In the genomic region with DNA sequence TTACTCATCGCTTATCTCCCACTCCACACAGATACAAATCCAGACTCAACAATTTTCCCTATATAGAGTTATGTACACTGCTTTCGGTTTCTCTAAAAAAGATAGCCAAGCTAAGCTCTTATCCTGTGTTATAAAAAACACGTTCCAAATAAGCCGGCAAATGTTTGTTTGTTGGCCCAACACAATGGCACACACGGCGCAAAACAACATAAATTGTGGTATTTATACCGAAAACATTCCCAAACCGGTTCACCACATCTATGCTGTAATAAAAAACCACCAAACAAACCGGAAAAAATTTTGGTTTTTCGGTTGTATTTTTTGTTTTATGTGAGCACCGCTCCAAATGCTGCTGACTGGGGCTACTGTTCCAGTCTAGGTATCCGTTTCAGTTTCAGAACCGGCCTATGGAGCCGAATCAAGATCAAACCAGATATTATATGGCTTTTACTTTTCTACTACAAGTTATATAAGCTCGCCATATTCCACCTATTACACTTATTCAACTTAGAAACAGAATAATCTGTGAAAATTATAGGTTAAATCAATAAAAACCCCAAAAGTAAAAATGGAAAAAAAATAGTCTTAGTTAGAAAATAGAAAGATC, we compare ENCODE assay signal across 3 fruit fly cellular contexts.
TF ChIP-seq lines count a peak whose summit lies in the region.

No protein-coding gene starts in this region.

- TF ChIP-seq CTCF in whole organism, embryonic (GFP tag; optimal IDR thresholded peaks at IDR 0.05; lab: Kevin White, UChicago) = no peak

TF ChIP-seq in whole organism, embryonic, 481 proteins besides CTCF, POLR2A, EP300 and RAD21 (continues in another document):
- TF ChIP-seq eve (GFP tag; optimal IDR thresholded peaks at IDR 0.05; lab: Kevin White, UChicago) (peak in 1 of 2 experiments; percentile 6), GATAe (GFP tag; conservative IDR thresholded peaks at IDR 0.05; lab: Robert Waterston, UW) (no peak), pfk (GFP tag; optimal IDR thresholded peaks at IDR 0.05; lab: Kevin White, UChicago) (no peak), Chrac-16 (GFP tag; optimal IDR thresholded peaks at IDR 0.05; lab: Kevin White, UChicago) (no peak), Nf-YA (GFP tag; IDR thresholded peaks at IDR 0.05; lab: Robert Waterston, UW) (no peak), kni (GFP tag; optimal IDR thresholded peaks at IDR 0.05; lab: Kevin White, UChicago) (peak; percentile 71), Hsf (GFP tag; optimal IDR thresholded peaks at IDR 0.05; lab: Kevin White, UChicago) (no peak), dmrt99B (tag; optimal IDR thresholded peaks at IDR 0.05; lab: Kevin White, UChicago) (no peak), CG12236 (GFP tag; optimal IDR thresholded peaks at IDR 0.05; lab: Kevin White, UChicago) (no peak), CG32767 (GFP tag; IDR thresholded peaks at IDR 0.05; lab: Robert Waterston, UW) (no peak), CG12659 (GFP tag; optimal IDR thresholded peaks at IDR 0.05; lab: Kevin White, UChicago) (no peak), oc (tag; optimal IDR thresholded peaks at IDR 0.05; lab: Kevin White, UChicago) (peak; percentile 57), Pdp1 (GFP tag; optimal IDR thresholded peaks at IDR 0.05; lab: Kevin White, UChicago) (peak in 1 of 2 experiments; percentile 77), CG15073 (GFP tag; optimal IDR thresholded peaks at IDR 0.05; lab: Kevin White, UChicago) (no peak), CG12769 (tag; optimal IDR thresholded peaks at IDR 0.05; lab: Kevin White, UChicago) (no peak), Ada2b (GFP tag; IDR thresholded peaks at IDR 0.05; lab: Robert Waterston, UW) (no peak), MESR4 (GFP tag; optimal IDR thresholded peaks at IDR 0.05; lab: Kevin White, UChicago) (no peak), sd (tag; optimal IDR thresholded peaks at IDR 0.05; lab: Kevin White, UChicago) (peak; percentile 77), Doc3 (GFP tag; IDR thresholded peaks at IDR 0.05; lab: Robert Waterston, UW; ENCODE audit: partially characterized antibody) (no peak), chinmo (GFP tag; IDR thresholded peaks at IDR 0.05; lab: Robert Waterston, UW; ENCODE audit: partially characterized antibody) (0 out of 4 replicates have a peak, but pooled peaks have one; percentile 47), CG11695 (GFP tag; IDR thresholded peaks at IDR 0.05; lab: Robert Waterston, UW) (no peak), CG9609 (GFP tag; optimal IDR thresholded peaks at IDR 0.05; lab: Kevin White, UChicago) (no peak), CG13123 (GFP tag; optimal IDR thresholded peaks at IDR 0.05; lab: Kevin White, UChicago) (no peak), CG31388 (GFP tag; optimal IDR thresholded peaks at IDR 0.05; lab: Kevin White, UChicago) (no peak), Eip74EF (GFP tag; optimal IDR thresholded peaks at IDR 0.05; lab: Kevin White, UChicago) (peak in 1 of 2 experiments; percentile 2), Awh (GFP tag; IDR thresholded peaks at IDR 0.05; lab: Robert Waterston, UW) (0 out of 2 replicates have a peak, but pooled peaks have one; percentile 22), nom (GFP tag; optimal IDR thresholded peaks at IDR 0.05; lab: Kevin White, UChicago) (no peak)

TF ChIP-seq in whole organism, prepupa, 60 proteins besides CTCF, POLR2A, EP300 and RAD21:
- no peak for TF ChIP-seq CG11902 (GFP tag; optimal IDR thresholded peaks at IDR 0.05; lab: Kevin White, UChicago)
- TF ChIP-seq Eip78C (GFP tag; lab: Kevin White, UChicago) = peak; percentile 25
- 0 out of 2 replicates have a peak, but pooled peaks have one; percentile 19 for TF ChIP-seq CG15336 (GFP tag; IDR thresholded peaks at IDR 0.05; lab: Robert Waterston, UW)

TF ChIP-seq in whole organism, wandering third instar larva, 38 proteins besides CTCF, POLR2A, EP300 and RAD21:
- TF ChIP-seq Dif (GFP tag; optimal IDR thresholded peaks at IDR 0.05; lab: Kevin White, UChicago; ENCODE audit: partially characterized antibody) = peak; percentile 4
- no peak for TF ChIP-seq Hr83 (GFP tag; optimal IDR thresholded peaks at IDR 0.05; lab: Kevin White, UChicago; ENCODE audit: poor library complexity, severe bottlenecking)
- TF ChIP-seq Vsx2 (GFP tag; optimal IDR thresholded peaks at IDR 0.05; lab: Kevin White, UChicago; ENCODE audit: partially characterized antibody) = peak; percentile 29
